Worm (Caenorhabditis elegans) whole organism, L2 larva: ENCODE results near the gene Y38C1AA.6.

Experiments
- C34F6.9 ChIP-seq: fragments of 150-350 bp; optimal IDR thresholded peaks from 2 replicates; lab custom pipeline; 2014; ENCODE audit warnings: missing biosample characterization, missing genetic modification characterization
- F13H6.1 ChIP-seq: sonication (generic microtip); optimal IDR thresholded peaks from 2 replicates; lab custom pipeline; 2016; ENCODE audit warnings: missing genetic modification characterization, missing compliant biosample characterization
- R02D3.7 ChIP-seq: fragments of 150-350 bp; optimal IDR thresholded peaks from 2 replicates; lab custom pipeline; 2014; ENCODE audit warnings: missing biosample characterization, missing genetic modification characterization
- ZK546.5 ChIP-seq: sonication (generic microtip); optimal IDR thresholded peaks from 2 replicates; lab custom pipeline; 2017; ENCODE audit warnings: missing biosample characterization, missing genetic modification characterization
- alr-1 ChIP-seq: fragments of 150-350 bp; optimal IDR thresholded peaks from 2 replicates; lab custom pipeline; 2014; ENCODE audit warnings: missing biosample characterization, missing genetic modification characterization
- aly-2 ChIP-seq: fragments of 150-350 bp; optimal IDR thresholded peaks from 2 replicates; lab custom pipeline; 2014; ENCODE audit warnings: missing biosample characterization, missing genetic modification characterization
- ama-1 ChIP-seq: fragments of 150-350 bp; optimal IDR thresholded peaks from 2 replicates; lab custom pipeline; 2018; ENCODE audit warnings: inconsistent platforms
- ceh-16 ChIP-seq: fragments of 150-350 bp; optimal IDR thresholded peaks from 2 replicates; lab custom pipeline; 2014; ENCODE audit warnings: missing biosample characterization, missing genetic modification characterization
- ceh-82 ChIP-seq: fragments of 150-350 bp; optimal IDR thresholded peaks from 2 replicates; lab custom pipeline; 2014; ENCODE audit warnings: missing biosample characterization, missing genetic modification characterization
- crh-2 ChIP-seq: sonication (generic microtip); optimal IDR thresholded peaks from 2 replicates; lab custom pipeline; 2017; ENCODE audit warnings: missing biosample characterization, missing genetic modification characterization
- dmd-4 ChIP-seq: sonication (generic microtip); optimal IDR thresholded peaks from 2 replicates; lab custom pipeline; 2017; ENCODE audit warnings: missing biosample characterization, missing genetic modification characterization
- egl-27 ChIP-seq: sonication (generic microtip); optimal IDR thresholded peaks from 3 replicates; lab custom pipeline; 2017; ENCODE audit warnings: missing biosample characterization, missing genetic modification reagents, missing genetic modification characterization
- elt-1 ChIP-seq: fragments of 150-350 bp; optimal IDR thresholded peaks from 2 replicates; lab custom pipeline; 2014; ENCODE audit warnings: missing biosample characterization, missing genetic modification characterization
- fos-1 ChIP-seq: fragments of 150-350 bp; optimal IDR thresholded peaks from 2 replicates; lab custom pipeline; 2014; ENCODE audit warnings: missing biosample characterization, missing genetic modification characterization
- gmeb-1 ChIP-seq: fragments of 150-350 bp; optimal IDR thresholded peaks from 2 replicates; lab custom pipeline; 2014; ENCODE audit warnings: missing biosample characterization, missing genetic modification characterization
- lin-11 ChIP-seq: fragments of 150-350 bp; sonication (generic microtip); optimal IDR thresholded peaks from 2 replicates; lab custom pipeline; 2014; ENCODE audit warnings: missing biosample characterization, missing genetic modification characterization, inconsistent platforms, mixed read lengths
- lin-13 ChIP-seq: fragments of 150-350 bp; optimal IDR thresholded peaks from 2 replicates; lab custom pipeline; 2014; ENCODE audit warnings: missing biosample characterization, missing genetic modification reagents, missing genetic modification characterization
- lin-39 ChIP-seq: fragments of 150-350 bp; optimal IDR thresholded peaks from 2 replicates; lab custom pipeline; 2014; ENCODE audit warnings: missing biosample characterization, missing genetic modification reagents, missing genetic modification characterization
- lsy-2 ChIP-seq, 2 experiments: fragments of 150-350 bp in 1 of 2; sonication (generic microtip) in 1 of 2; optimal IDR thresholded peaks; 2 replicates each; lab custom pipeline; 2014 to 2017; ENCODE audit warnings: missing biosample characterization in 2 of 2, missing genetic modification characterization in 2 of 2
- mbf-1 ChIP-seq: sonication (generic microtip); optimal IDR thresholded peaks from 2 replicates; lab custom pipeline; 2017; ENCODE audit warnings: missing biosample characterization, missing genetic modification characterization
- mdl-1 ChIP-seq, 2 experiments: fragments of 150-350 bp in 1 of 2; sonication (generic microtip) in 1 of 2; optimal IDR thresholded peaks; 2 replicates each; lab custom pipeline; 2017; ENCODE audit warnings: missing biosample characterization in 2 of 2, missing genetic modification characterization in 2 of 2
- nhr-10 ChIP-seq: sonication (generic microtip); optimal IDR thresholded peaks from 2 replicates; lab custom pipeline; 2017; ENCODE audit warnings: missing biosample characterization, missing genetic modification characterization
- nhr-11 ChIP-seq: fragments of 150-350 bp; optimal IDR thresholded peaks from 2 replicates; lab custom pipeline; 2014; ENCODE audit warnings: missing biosample characterization, missing genetic modification characterization
- nhr-12 ChIP-seq: fragments of 150-350 bp; optimal IDR thresholded peaks from 2 replicates; lab custom pipeline; 2014; ENCODE audit warnings: missing biosample characterization, missing genetic modification characterization
- nhr-129 ChIP-seq: fragments of 150-350 bp; optimal IDR thresholded peaks from 2 replicates; lab custom pipeline; 2014; ENCODE audit warnings: missing biosample characterization, missing genetic modification characterization
- nhr-21 ChIP-seq: fragments of 150-350 bp; optimal IDR thresholded peaks from 2 replicates; lab custom pipeline; 2014; ENCODE audit warnings: missing biosample characterization, missing genetic modification characterization
- nhr-23 ChIP-seq: fragments of 150-350 bp; optimal IDR thresholded peaks from 2 replicates; lab custom pipeline; 2014; ENCODE audit warnings: missing biosample characterization, missing genetic modification reagents, missing genetic modification characterization
- nhr-237 ChIP-seq: fragments of 150-350 bp; optimal IDR thresholded peaks from 2 replicates; lab custom pipeline; 2014; ENCODE audit warnings: missing biosample characterization, missing genetic modification characterization
- nhr-25 ChIP-seq: fragments of 150-350 bp; sonication (generic microtip); optimal IDR thresholded peaks from 3 replicates; lab custom pipeline; 2014; ENCODE audit warnings: missing biosample characterization, missing genetic modification characterization
- nhr-77 ChIP-seq: fragments of 150-350 bp; optimal IDR thresholded peaks from 2 replicates; lab custom pipeline; 2014; ENCODE audit warnings: missing biosample characterization, missing genetic modification characterization
- peb-1 ChIP-seq: fragments of 150-350 bp; optimal IDR thresholded peaks from 2 replicates; lab custom pipeline; 2014; ENCODE audit warnings: missing biosample characterization, missing genetic modification characterization
- sem-4 ChIP-seq: fragments of 150-350 bp; optimal IDR thresholded peaks from 2 replicates; lab custom pipeline; 2014; ENCODE audit warnings: missing biosample characterization, missing genetic modification reagents, missing genetic modification characterization
- skn-1 ChIP-seq: sonication (generic microtip); optimal IDR thresholded peaks from 2 replicates; lab custom pipeline; 2017; ENCODE audit warnings: missing biosample characterization, missing genetic modification characterization
- sma-3 ChIP-seq: sonication (generic microtip); optimal IDR thresholded peaks from 2 replicates; lab custom pipeline; 2016; ENCODE audit warnings: missing genetic modification reagents, missing genetic modification characterization, missing compliant biosample characterization
- sma-9 ChIP-seq, 2 experiments: fragments of 150-350 bp in 1 of 2; sonication (generic microtip) in 1 of 2; optimal IDR thresholded peaks; 2 replicates each; lab custom pipeline; 2014 to 2016; ENCODE audit warnings: missing genetic modification characterization in 2 of 2, mild to moderate bottlenecking in 1 of 2, missing biosample characterization in 1 of 2, missing compliant biosample characterization in 1 of 2, missing genetic modification reagents in 1 of 2, moderate library complexity in 1 of 2
- snpc-4 ChIP-seq: fragments of 150-350 bp; optimal IDR thresholded peaks from 2 replicates; lab custom pipeline; 2014; ENCODE audit warnings: missing biosample characterization, missing genetic modification characterization
- unc-39 ChIP-seq: fragments of 150-350 bp; optimal IDR thresholded peaks from 2 replicates; lab custom pipeline; 2014; ENCODE audit warnings: missing biosample characterization, missing genetic modification characterization
- ztf-1 ChIP-seq: fragments of 200-800 bp; sonication (Bioruptor generic); conservative IDR thresholded peaks from 2 replicates; pipeline ENCODE4 v1.3.6; 2022; ENCODE audit warnings: missing genetic modification characterization, missing compliant biosample characterization
- ztf-11 ChIP-seq: sonication (generic microtip); optimal IDR thresholded peaks from 2 replicates; lab custom pipeline; 2017; ENCODE audit warnings: missing biosample characterization, missing genetic modification characterization

Y38C1AA.6 gene

DNA sequence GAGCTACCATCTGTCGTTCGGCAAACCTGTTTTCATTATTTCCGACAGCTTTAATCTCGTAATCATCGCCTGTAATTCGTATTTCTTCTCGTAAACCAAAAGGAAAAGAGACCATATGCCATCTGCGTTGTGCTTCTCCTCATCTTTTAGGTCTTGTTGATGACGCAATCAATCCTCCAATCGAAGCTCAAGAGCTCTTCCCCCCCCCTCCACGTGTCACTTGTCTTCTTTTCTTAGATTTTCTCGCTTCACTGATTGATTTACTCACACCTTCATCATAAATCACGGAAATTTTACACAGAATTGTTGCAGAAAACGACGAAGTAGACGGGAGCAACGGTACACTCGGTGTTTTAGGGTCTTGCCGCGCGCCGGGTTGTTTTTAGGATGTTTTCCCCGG is 16.1 kb downstream of the Y38C1AA.6 start, which contains the start of gene tcl-2:
TSS of gene tcl-2 (plus strand) at position 388 of the 400 bp plus-strand sequence.
- TF ChIP-seq gmeb-1 (tag; lab: Kevin White, UChicago) (no peak), R02D3.7 (no peak), sma-3 (GFP tag; lab: Kevin White, UChicago) (no peak), nhr-237 (tag; lab: Kevin White, UChicago) (no peak)

DNA sequence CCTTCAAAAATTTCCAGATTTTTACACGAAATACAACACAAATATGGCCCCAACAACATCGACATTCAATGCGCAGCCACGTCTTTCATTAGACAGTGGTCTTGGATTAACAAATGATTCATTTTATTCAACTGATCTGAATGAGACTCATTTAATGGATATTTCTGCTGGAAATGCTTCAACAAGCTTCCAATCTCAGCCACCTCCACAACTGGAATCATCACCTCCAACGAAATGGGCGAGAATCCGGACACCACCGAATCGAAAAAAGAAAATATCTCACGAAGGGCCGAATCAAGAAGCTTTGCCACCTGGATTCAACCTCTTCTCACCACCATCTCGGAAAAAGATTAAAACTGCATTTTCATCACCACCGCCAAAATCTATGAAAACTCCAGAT is 17.1 kb downstream of the Y38C1AA.6 start:
- TF ChIP-seq crh-2 (no peak), nhr-11 (tag; lab: Kevin White, UChicago) (no peak), nhr-10 (no peak), lin-39 (tag; lab: Kevin White, UChicago) (no peak), egl-27 (tag; lab: Kevin White, UChicago) (no peak), ztf-1 (GFP tag; lab: Robert Waterston, UW) (no peak), F13H6.1 (tag; lab: Kevin White, UChicago) (no peak), nhr-77 (tag; lab: Kevin White, UChicago) (no peak), nhr-21 (tag; lab: Kevin White, UChicago) (no peak), mdl-1 (tag; optimal IDR thresholded peaks at IDR 0.05; lab: Kevin White, UChicago) (no peak), nhr-12 (no peak), unc-39 (tag; lab: Kevin White, UChicago) (no peak), elt-1 (tag; lab: Kevin White, UChicago) (no peak), ztf-11 (no peak), ama-1 (lab: Kevin White, UChicago) (no peak), aly-2 (no peak), nhr-23 (no peak), lsy-2 (tag; optimal IDR thresholded peaks at IDR 0.05; lab: Kevin White, UChicago) (no peak)

DNA sequence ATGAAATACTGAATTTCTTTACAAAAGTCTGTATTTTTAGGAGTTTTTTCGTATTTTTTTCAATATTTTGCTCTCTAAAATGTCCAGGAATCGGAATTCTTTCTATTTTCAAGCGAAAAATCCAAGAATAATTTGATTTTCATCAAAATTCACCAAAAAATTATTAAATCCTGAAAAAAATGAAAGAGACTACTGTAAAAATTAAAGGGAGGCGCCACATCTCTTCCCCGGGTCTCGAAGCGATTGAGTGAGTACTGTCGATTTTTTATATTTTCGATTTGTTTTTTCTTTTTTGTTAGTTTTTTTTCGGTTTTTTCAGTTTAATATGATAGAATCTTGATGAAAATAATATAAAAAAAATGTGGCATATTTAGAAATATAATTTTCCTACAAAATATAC is 20.9 kb downstream of the Y38C1AA.6 start:
- TF ChIP-seq aly-2 = no peak
- no peak for TF ChIP-seq R02D3.7
- no peak for TF ChIP-seq ceh-16 (tag; lab: Kevin White, UChicago)
- TF ChIP-seq nhr-25 (tag; lab: Kevin White, UChicago) = no peak
- no peak for TF ChIP-seq sma-9 (GFP tag; optimal IDR thresholded peaks at IDR 0.05; lab: Kevin White, UChicago)
- no peak for TF ChIP-seq sma-9 (tag; optimal IDR thresholded peaks at IDR 0.05; lab: Kevin White, UChicago)
- TF ChIP-seq crh-2 = no peak
- no peak for TF ChIP-seq snpc-4 (tag; lab: Kevin White, UChicago)
- TF ChIP-seq nhr-77 (tag; lab: Kevin White, UChicago) = no peak
- no peak for TF ChIP-seq ceh-82
- TF ChIP-seq peb-1 (tag; lab: Kevin White, UChicago) = no peak
- no peak for TF ChIP-seq lin-13
- TF ChIP-seq dmd-4 (tag; lab: Kevin White, UChicago) = no peak
- no peak for TF ChIP-seq nhr-10
- TF ChIP-seq alr-1 = no peak
- TF ChIP-seq sem-4 = no peak
- TF ChIP-seq ZK546.5 = no peak
- no peak for TF ChIP-seq lin-11 (tag; lab: Kevin White, UChicago)
- no peak for TF ChIP-seq mbf-1

DNA sequence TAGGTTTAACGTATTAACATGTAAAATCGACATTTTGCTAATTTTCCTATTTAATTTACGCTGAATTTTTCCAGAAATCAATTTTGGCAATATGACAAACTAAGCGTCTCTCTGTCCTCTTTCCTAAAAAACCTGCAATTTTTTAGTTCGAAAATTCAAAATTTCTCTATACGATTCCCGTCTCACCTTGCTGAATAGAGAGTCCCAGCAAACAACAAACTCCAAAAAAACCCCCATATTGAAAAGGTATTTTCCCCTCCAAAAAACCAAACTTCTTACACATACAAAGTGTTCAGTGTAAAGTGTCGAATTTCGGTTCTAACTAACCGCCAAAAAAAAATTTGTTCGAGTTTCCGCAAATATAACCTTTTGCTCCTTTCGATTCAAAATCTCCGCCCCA is 21.6 kb downstream of the Y38C1AA.6 start, which contains the start of gene pnc-1:
TSS of gene pnc-1 (plus strand) at position 301 of the 400 bp plus-strand sequence.
- TF ChIP-seq skn-1 (tag; lab: Kevin White, UChicago) (no peak), aly-2 (no peak), fos-1 (tag; lab: Kevin White, UChicago) (no peak), mdl-1 (tag; optimal IDR thresholded peaks at IDR 0.05; lab: Kevin White, UChicago) (no peak), ZK546.5 (no peak), nhr-129 (no peak), R02D3.7 (no peak), lsy-2 (tag; optimal IDR thresholded peaks at IDR 0.05; lab: Kevin White, UChicago) (no peak), alr-1 (no peak), C34F6.9 (tag; lab: Kevin White, UChicago) (no peak), ztf-1 (GFP tag; lab: Robert Waterston, UW) (no peak)
